Comparison of ENCODE assay signal across 5 fruit fly cellular contexts in the genomic region with DNA sequence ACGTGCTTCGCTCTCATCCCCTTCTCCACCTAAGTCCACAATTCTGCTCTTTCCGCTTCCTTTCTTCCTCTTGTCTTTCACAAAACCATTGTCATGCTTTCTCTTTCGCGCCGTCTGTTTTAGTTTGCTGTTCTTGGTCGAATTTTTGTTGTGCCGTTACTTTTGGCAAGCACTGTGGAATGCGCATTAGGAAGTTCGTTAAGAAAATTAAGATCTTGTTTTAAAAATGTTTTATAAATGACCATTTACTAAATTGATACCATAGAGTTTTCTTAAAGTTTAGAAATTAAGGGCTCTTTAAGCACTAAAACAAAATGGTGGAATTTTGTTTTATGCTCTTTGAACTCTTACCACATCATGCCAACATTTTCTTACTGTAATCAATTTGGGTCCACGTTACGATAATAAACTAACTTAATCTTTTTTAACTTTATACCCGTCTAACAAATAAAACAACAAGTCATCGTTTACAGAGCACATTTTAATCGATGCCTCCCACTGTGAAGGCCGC.
TF ChIP-seq lines count a peak whose summit lies in the region.

No protein-coding gene starts in this region.

- no peak for TF ChIP-seq CTCF in whole organism, embryonic (GFP tag; optimal IDR thresholded peaks at IDR 0.05; lab: Kevin White, UChicago)

TF ChIP-seq in whole organism, adult, 20 proteins besides CTCF, POLR2A, EP300 and RAD21 (continues in another document):
- TF ChIP-seq pad (GFP tag; optimal IDR thresholded peaks at IDR 0.05; lab: Kevin White, UChicago): peak; percentile 66
- TF ChIP-seq CG12768 (GFP tag; optimal IDR thresholded peaks at IDR 0.05; lab: Kevin White, UChicago): no peak
- no peak for TF ChIP-seq CG7045 (GFP tag; optimal IDR thresholded peaks at IDR 0.05; lab: Kevin White, UChicago)
- TF ChIP-seq bab1 (GFP tag; optimal IDR thresholded peaks at IDR 0.05; lab: Kevin White, UChicago): peak; percentile 12
- peak; percentile 24 for TF ChIP-seq CG1620 (GFP tag; optimal IDR thresholded peaks at IDR 0.05; lab: Kevin White, UChicago)
- peak; percentile 77 for TF ChIP-seq kay (GFP tag; lab: Kevin White, UChicago; ENCODE audit: borderline replicate concordance)
- TF ChIP-seq Hr96 (GFP tag; optimal IDR thresholded peaks at IDR 0.05; lab: Kevin White, UChicago): peak; percentile 7
- peak; percentile 22 for TF ChIP-seq ovo (GFP tag; optimal IDR thresholded peaks at IDR 0.05; lab: Kevin White, UChicago)
- TF ChIP-seq tj (GFP tag; optimal IDR thresholded peaks at IDR 0.05; lab: Kevin White, UChicago): no peak
- peak; percentile 57 for TF ChIP-seq CG5204 (GFP tag; optimal IDR thresholded peaks at IDR 0.05; lab: Kevin White, UChicago)
- TF ChIP-seq Mnt (GFP tag; optimal IDR thresholded peaks at IDR 0.05; lab: Kevin White, UChicago): no peak
- TF ChIP-seq toe (GFP tag; optimal IDR thresholded peaks at IDR 0.05; lab: Kevin White, UChicago): no peak
- no peak for TF ChIP-seq Crg-1 (GFP tag; optimal IDR thresholded peaks at IDR 0.05; lab: Kevin White, UChicago)
- TF ChIP-seq CG11617 (GFP tag; optimal IDR thresholded peaks at IDR 0.05; lab: Kevin White, UChicago): no peak
- TF ChIP-seq CG33017 (tag; optimal IDR thresholded peaks at IDR 0.05; lab: Kevin White, UChicago): no peak
- TF ChIP-seq cnc (optimal IDR thresholded peaks at IDR 0.05; lab: Kevin White, UChicago): peak; percentile 24 to 46
- no peak for TF ChIP-seq cic (GFP tag; optimal IDR thresholded peaks at IDR 0.05; lab: Kevin White, UChicago)

TF ChIP-seq in whole organism, embryonic, 481 proteins besides CTCF, POLR2A, EP300 and RAD21 (continues in another document):
- TF ChIP-seq CG31388 (GFP tag; optimal IDR thresholded peaks at IDR 0.05; lab: Kevin White, UChicago): no peak
- no peak for TF ChIP-seq CG11456 (GFP tag; IDR thresholded peaks at IDR 0.05; lab: Robert Waterston, UW)
- TF ChIP-seq CG13894 (tag; optimal IDR thresholded peaks at IDR 0.05; lab: Kevin White, UChicago): peak; percentile 50
- peak; percentile 88 for TF ChIP-seq CG7839 (tag; optimal IDR thresholded peaks at IDR 0.05; lab: Kevin White, UChicago)
- peak; percentile 56 for TF ChIP-seq CG8089 (GFP tag; optimal IDR thresholded peaks at IDR 0.05; lab: Kevin White, UChicago)
- no peak for TF ChIP-seq CG2202 (tag; optimal IDR thresholded peaks at IDR 0.05; lab: Kevin White, UChicago)
- TF ChIP-seq Tbp (GFP tag; optimal IDR thresholded peaks at IDR 0.05; lab: Kevin White, UChicago): no peak
- peak; percentile 50 for TF ChIP-seq Fer2 (tag; optimal IDR thresholded peaks at IDR 0.05; lab: Kevin White, UChicago)
- peak; percentile 85 for TF ChIP-seq Oli (tag; optimal IDR thresholded peaks at IDR 0.05; lab: Kevin White, UChicago)
- TF ChIP-seq CG10209 (GFP tag; optimal IDR thresholded peaks at IDR 0.05; lab: Kevin White, UChicago): peak; percentile 60
- no peak for TF ChIP-seq z (GFP tag; IDR thresholded peaks at IDR 0.05; lab: Robert Waterston, UW)
- no peak for TF ChIP-seq vnd (GFP tag; IDR thresholded peaks at IDR 0.05; lab: Robert Waterston, UW; ENCODE audit: partially characterized antibody)
- TF ChIP-seq aop (GFP tag; IDR thresholded peaks at IDR 0.05; lab: Robert Waterston, UW): no peak
- peak; percentile 74 for TF ChIP-seq Ssrp (tag; optimal IDR thresholded peaks at IDR 0.05; lab: Kevin White, UChicago)
- TF ChIP-seq CG14441 (GFP tag; IDR thresholded peaks at IDR 0.05; lab: Robert Waterston, UW): peak; percentile 51
- TF ChIP-seq Rx (GFP tag; IDR thresholded peaks at IDR 0.05; lab: Robert Waterston, UW): peak; percentile 28; the same call in 1 of the 2 replicates
- TF ChIP-seq HLH3B (GFP tag; IDR thresholded peaks at IDR 0.05; lab: Robert Waterston, UW): peak; percentile 23; the same call in 1 of the 2 replicates

TF ChIP-seq in whole organism, prepupa, 60 proteins besides CTCF, POLR2A, EP300 and RAD21 (continues in another document):
- TF ChIP-seq fkh (GFP tag; optimal IDR thresholded peaks at IDR 0.05; lab: Kevin White, UChicago) (no peak), CG6163 (GFP tag; IDR thresholded peaks at IDR 0.05; lab: Robert Waterston, UW) (no peak; the same call in 1 of the 3 replicates), Sox102F (GFP tag; optimal IDR thresholded peaks at IDR 0.05; lab: Kevin White, UChicago) (peak; percentile 84), Hr4 (GFP tag; optimal IDR thresholded peaks at IDR 0.05; lab: Kevin White, UChicago) (peak; percentile 62), ss (GFP tag; optimal IDR thresholded peaks at IDR 0.05; lab: Kevin White, UChicago) (no peak), CG11294 (GFP tag; IDR thresholded peaks at IDR 0.05; lab: Robert Waterston, UW) (peak; percentile 46; the same call in 1 of the 2 replicates), eg (GFP tag; IDR thresholded peaks at IDR 0.05; lab: Robert Waterston, UW) (peak; percentile 48; the same call in 1 of the 3 replicates), CG10631 (GFP tag; optimal IDR thresholded peaks at IDR 0.05; lab: Kevin White, UChicago) (peak; percentile 46), CG7368 (GFP tag; optimal IDR thresholded peaks at IDR 0.05; lab: Kevin White, UChicago) (no peak), fd85E (GFP tag; optimal IDR thresholded peaks at IDR 0.05; lab: Kevin White, UChicago) (no peak), vri (GFP tag; optimal IDR thresholded peaks at IDR 0.05; lab: Kevin White, UChicago) (peak; percentile 10), CG6276 (GFP tag; optimal IDR thresholded peaks at IDR 0.05; lab: Kevin White, UChicago) (peak; percentile 36), pdm3 (GFP tag; optimal IDR thresholded peaks at IDR 0.05; lab: Kevin White, UChicago) (peak; percentile 70), lz (GFP tag; optimal IDR thresholded peaks at IDR 0.05; lab: Kevin White, UChicago) (peak; percentile 78), CG15336 (GFP tag; IDR thresholded peaks at IDR 0.05; lab: Robert Waterston, UW) (peak; percentile 60), Hr38 (GFP tag; optimal IDR thresholded peaks at IDR 0.05; lab: Kevin White, UChicago) (no peak), spab (GFP tag; optimal IDR thresholded peaks at IDR 0.05; lab: Kevin White, UChicago) (no peak), CG10669 (GFP tag; optimal IDR thresholded peaks at IDR 0.05; lab: Kevin White, UChicago) (no peak)

TF ChIP-seq in whole organism, pupa, 21 proteins besides CTCF, POLR2A, EP300 and RAD21 (continues in another document):
- TF ChIP-seq Pif1B (GFP tag; optimal IDR thresholded peaks at IDR 0.05; lab: Kevin White, UChicago) (no peak), rn (GFP tag; IDR thresholded peaks at IDR 0.05; lab: Robert Waterston, UW) (no peak), CG14655 (GFP tag; optimal IDR thresholded peaks at IDR 0.05; lab: Kevin White, UChicago) (peak; percentile 74), CG17806 (tag; optimal IDR thresholded peaks at IDR 0.05; lab: Kevin White, UChicago) (no peak), D1 (tag; optimal IDR thresholded peaks at IDR 0.05; lab: Kevin White, UChicago) (peak; percentile 50), EcR (GFP tag; optimal IDR thresholded peaks at IDR 0.05; lab: Kevin White, UChicago) (no peak), CG34367 (tag; optimal IDR thresholded peaks at IDR 0.05; lab: Kevin White, UChicago) (no peak), CG15710 (tag; optimal IDR thresholded peaks at IDR 0.05; lab: Kevin White, UChicago) (no peak), CG12605 (GFP tag; IDR thresholded peaks at IDR 0.05; lab: Robert Waterston, UW) (no peak), CG8301 (tag; optimal IDR thresholded peaks at IDR 0.05; lab: Kevin White, UChicago) (peak; percentile 77), gl (tag; optimal IDR thresholded peaks at IDR 0.05; lab: Kevin White, UChicago) (no peak), Snoo (tag; optimal IDR thresholded peaks at IDR 0.05; lab: Kevin White, UChicago) (peak; percentile 61), Pif1A (GFP tag; optimal IDR thresholded peaks at IDR 0.05; lab: Kevin White, UChicago) (peak; percentile 55), CG10348 (GFP tag; IDR thresholded peaks at IDR 0.05; lab: Robert Waterston, UW) (no peak), CG8159 (tag; optimal IDR thresholded peaks at IDR 0.05; lab: Kevin White, UChicago) (peak; percentile 47), CG4496 (GFP tag; IDR thresholded peaks at IDR 0.05; lab: Robert Waterston, UW) (no peak; the same call in 2 of the 3 replicates), fd96Ca (GFP tag; IDR thresholded peaks at IDR 0.05; lab: Robert Waterston, UW) (0 out of 3 replicates have a peak, but pooled peaks have one; percentile 30), CG32121 (GFP tag; IDR thresholded peaks at IDR 0.05; lab: Robert Waterston, UW) (no peak; the same call in 1 of the 2 replicates), Ets98B (GFP tag; IDR thresholded peaks at IDR 0.05; lab: Robert Waterston, UW) (no peak; the same call in 1 of the 2 replicates)

TF ChIP-seq in whole organism, wandering third instar larva, 38 proteins besides CTCF, POLR2A, EP300 and RAD21 (continues in another document):
- TF ChIP-seq N (GFP tag; optimal IDR thresholded peaks at IDR 0.05; lab: Kevin White, UChicago) (no peak), OdsH (GFP tag; optimal IDR thresholded peaks at IDR 0.05; lab: Kevin White, UChicago) (peak; percentile 34), Vsx2 (GFP tag; optimal IDR thresholded peaks at IDR 0.05; lab: Kevin White, UChicago; ENCODE audit: partially characterized antibody) (no peak), dmrt93B (GFP tag; optimal IDR thresholded peaks at IDR 0.05; lab: Kevin White, UChicago) (peak; percentile 19), psq (GFP tag; optimal IDR thresholded peaks at IDR 0.05; lab: Kevin White, UChicago) (peak; percentile 55), woc (GFP tag; optimal IDR thresholded peaks at IDR 0.05; lab: Kevin White, UChicago) (peak; percentile 25), Myc (optimal IDR thresholded peaks at IDR 0.05; lab: Kevin White, UChicago) (no peak), GATAd (GFP tag; optimal IDR thresholded peaks at IDR 0.05; lab: Kevin White, UChicago) (no peak), CG9705 (GFP tag; optimal IDR thresholded peaks at IDR 0.05; lab: Kevin White, UChicago) (no peak), Hnf4 (GFP tag; optimal IDR thresholded peaks at IDR 0.05; lab: Kevin White, UChicago) (no peak), sv (GFP tag; optimal IDR thresholded peaks at IDR 0.05; lab: Kevin White, UChicago) (no peak), Mio (GFP tag; optimal IDR thresholded peaks at IDR 0.05; lab: Kevin White, UChicago) (no peak), Rel (GFP tag; optimal IDR thresholded peaks at IDR 0.05; lab: Kevin White, UChicago) (no peak), Rel (tag; optimal IDR thresholded peaks at IDR 0.05; lab: Kevin White, UChicago) (no peak), rgr (GFP tag; optimal IDR thresholded peaks at IDR 0.05; lab: Kevin White, UChicago) (peak; percentile 62), foxo (GFP tag; optimal IDR thresholded peaks at IDR 0.05; lab: Kevin White, UChicago) (peak in 1 of 2 experiments; percentile 48), sage (GFP tag; optimal IDR thresholded peaks at IDR 0.05; lab: Kevin White, UChicago) (no peak), ey (GFP tag; optimal IDR thresholded peaks at IDR 0.05; lab: Kevin White, UChicago) (peak; percentile 60), HLH106 (tag; optimal IDR thresholded peaks at IDR 0.05; lab: Kevin White, UChicago) (peak; percentile 67), br (GFP tag; optimal IDR thresholded peaks at IDR 0.05; lab: Kevin White, UChicago) (peak; percentile 24), tai (GFP tag; optimal IDR thresholded peaks at IDR 0.05; lab: Kevin White, UChicago) (no peak), Hr83 (GFP tag; optimal IDR thresholded peaks at IDR 0.05; lab: Kevin White, UChicago; ENCODE audit: poor library complexity, severe bottlenecking) (no peak)
